Worm (Caenorhabditis elegans) whole organism, mixed stage, embryonic: ENCODE data around the gene sru-12.
"Not testable (repeated sequence)": the region's sequence is repeated elsewhere in the genome, so short reads cannot be mapped to it uniquely, and the experiment has no call there.

Experiments
- M03D4.4 ChIP-seq: sonication (generic microtip); optimal IDR thresholded peaks from 2 replicates; lab custom pipeline; 2017; ENCODE audit warnings: mild to moderate bottlenecking, missing genetic modification characterization, missing compliant biosample characterization
- blmp-1 ChIP-seq: fragments of 150-350 bp; optimal IDR thresholded peaks from 2 replicates; lab custom pipeline; 2014; ENCODE audit warnings: missing biosample characterization, missing genetic modification characterization
- ceh-39 ChIP-seq: fragments of 150-350 bp; optimal IDR thresholded peaks from 2 replicates; lab custom pipeline; 2014; ENCODE audit warnings: missing biosample characterization, missing genetic modification characterization
- ceh-43 ChIP-seq: fragments of 200-800 bp; sonication (Bioruptor generic); optimal IDR thresholded peaks from 2 replicates; lab custom pipeline; 2018; ENCODE audit warnings: mild to moderate bottlenecking, missing genetic modification characterization, moderate library complexity, missing compliant biosample characterization
- ceh-83 ChIP-seq: fragments of 200-800 bp; sonication (Bioruptor generic); optimal IDR thresholded peaks from 2 replicates; lab custom pipeline; 2018; ENCODE audit warnings: mild to moderate bottlenecking, missing genetic modification characterization, missing compliant biosample characterization
- cnd-1 ChIP-seq: fragments of 200-800 bp; sonication (Bioruptor generic); optimal IDR thresholded peaks from 2 replicates; lab custom pipeline; 2018; ENCODE audit warnings: mild to moderate bottlenecking, missing genetic modification characterization, missing compliant biosample characterization
- drap-1 ChIP-seq: fragments of 200-800 bp; sonication (Bioruptor generic); optimal IDR thresholded peaks from 3 replicates; lab custom pipeline; 2018; ENCODE audit warnings: mild to moderate bottlenecking, missing genetic modification characterization, missing compliant biosample characterization
- flh-1 ChIP-seq: fragments of 200-800 bp; sonication (Bioruptor generic); optimal IDR thresholded peaks from 2 replicates; lab custom pipeline; 2018; ENCODE audit warnings: mild to moderate bottlenecking, missing genetic modification characterization, moderate library complexity, missing compliant biosample characterization
- ham-2 ChIP-seq: fragments of 200-800 bp; sonication (Bioruptor generic); optimal IDR thresholded peaks from 2 replicates; lab custom pipeline; 2018; ENCODE audit warnings: mild to moderate bottlenecking, missing genetic modification characterization, missing compliant biosample characterization
- lin-13 ChIP-seq: fragments of 150-350 bp; optimal IDR thresholded peaks from 2 replicates; lab custom pipeline; 2014; ENCODE audit warnings: missing biosample characterization, missing genetic modification characterization
- lsy-2 ChIP-seq: fragments of 150-350 bp; optimal IDR thresholded peaks from 2 replicates; lab custom pipeline; 2014; ENCODE audit warnings: missing biosample characterization, missing genetic modification characterization
- mab-5 ChIP-seq: fragments of 150-350 bp; optimal IDR thresholded peaks from 2 replicates; lab custom pipeline; 2014; ENCODE audit warnings: missing biosample characterization, missing genetic modification characterization
- mep-1 ChIP-seq: fragments of 150-350 bp; optimal IDR thresholded peaks from 2 replicates; lab custom pipeline; 2017; ENCODE audit warnings: missing biosample characterization, missing genetic modification reagents, missing genetic modification characterization, inconsistent platforms
- mls-2 ChIP-seq: sonication (generic microtip); optimal IDR thresholded peaks from 2 replicates; lab custom pipeline; 2016; ENCODE audit warnings: mild to moderate bottlenecking, missing genetic modification characterization, moderate library complexity, missing compliant biosample characterization
- nhr-12 ChIP-seq: fragments of 150-350 bp; optimal IDR thresholded peaks from 2 replicates; lab custom pipeline; 2014; ENCODE audit warnings: missing biosample characterization, missing genetic modification characterization
- nhr-2 ChIP-seq: fragments of 150-350 bp; optimal IDR thresholded peaks from 2 replicates; lab custom pipeline; 2014; ENCODE audit warnings: missing biosample characterization, missing genetic modification characterization
- nhr-28 ChIP-seq: fragments of 150-350 bp; optimal IDR thresholded peaks from 2 replicates; lab custom pipeline; 2014; ENCODE audit warnings: missing biosample characterization, missing genetic modification characterization
- nhr-76 ChIP-seq: sonication (generic microtip); optimal IDR thresholded peaks from 2 replicates; lab custom pipeline; 2017; ENCODE audit warnings: missing biosample characterization, missing genetic modification characterization
- pha-4 ChIP-seq: fragments of 150-350 bp; optimal IDR thresholded peaks from 2 replicates; lab custom pipeline; 2018; ENCODE audit warnings: missing biosample characterization, missing genetic modification reagents, missing genetic modification characterization
- sem-2 ChIP-seq: fragments of 200-800 bp; sonication (Bioruptor generic); optimal IDR thresholded peaks from 2 replicates; lab custom pipeline; 2018; ENCODE audit warnings: mild to moderate bottlenecking, missing genetic modification characterization, missing compliant biosample characterization
- snpc-4 ChIP-seq: fragments of 150-350 bp; optimal IDR thresholded peaks from 2 replicates; lab custom pipeline; 2014; ENCODE audit warnings: missing biosample characterization, missing genetic modification characterization
- sptf-1 ChIP-seq: sonication (generic microtip); optimal IDR thresholded peaks from 2 replicates; lab custom pipeline; 2017; ENCODE audit warnings: mild to moderate bottlenecking, missing genetic modification characterization, moderate library complexity, missing compliant biosample characterization
- tbx-8 ChIP-seq: fragments of 200-800 bp; sonication (Bioruptor generic); optimal IDR thresholded peaks from 2 replicates; lab custom pipeline; 2018; ENCODE audit warnings: mild to moderate bottlenecking, missing genetic modification characterization, moderate library complexity, missing compliant biosample characterization
- unc-120 ChIP-seq: sonication (generic microtip); optimal IDR thresholded peaks from 2 replicates; lab custom pipeline; 2017; ENCODE audit warnings: missing genetic modification characterization, missing compliant biosample characterization; ENCODE audit not compliant: poor library complexity, severe bottlenecking
- unc-39 ChIP-seq: fragments of 150-350 bp; optimal IDR thresholded peaks from 2 replicates; lab custom pipeline; 2014; ENCODE audit warnings: missing biosample characterization, missing genetic modification characterization
- unc-62 ChIP-seq: fragments of 150-350 bp; optimal IDR thresholded peaks from 2 replicates; lab custom pipeline; 2014; ENCODE audit warnings: missing biosample characterization, missing genetic modification reagents, missing genetic modification characterization
- zip-8 ChIP-seq: fragments of 150-350 bp; optimal IDR thresholded peaks from 2 replicates; lab custom pipeline; 2014; ENCODE audit warnings: missing biosample characterization, missing genetic modification characterization

Gene sru-12

DNA sequence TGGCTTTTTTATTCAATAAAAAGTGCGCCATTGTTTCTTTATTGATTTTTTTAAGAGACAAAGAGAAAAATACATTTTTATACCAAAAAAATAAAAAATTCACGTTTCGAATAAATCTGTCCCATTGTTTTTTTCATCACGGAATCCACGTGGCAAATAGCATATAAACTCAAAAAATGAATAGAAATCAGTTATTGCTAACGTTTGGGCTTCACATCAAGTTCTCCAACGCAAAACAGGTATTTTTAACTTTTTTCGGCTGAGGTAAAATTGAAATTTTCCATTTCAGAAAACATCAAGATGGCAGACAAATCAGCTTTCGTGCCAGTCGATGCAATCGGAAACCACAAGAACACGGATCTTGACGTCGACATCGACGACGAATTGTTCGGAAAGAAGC is 10.3 kb downstream of the sru-12 start, which contains the start of gene Y45F10B.3:
TSS of gene Y45F10B.3 (plus strand) at position 301 of the 400 bp plus-strand sequence.
- TF ChIP-seq lin-13 (tag; lab: Kevin White, UChicago): no peak
- TF ChIP-seq nhr-12 (tag; lab: Kevin White, UChicago): no peak
- TF ChIP-seq ceh-39 (tag; lab: Kevin White, UChicago): no peak
- no peak for TF ChIP-seq zip-8 (tag; lab: Kevin White, UChicago)
- no peak for TF ChIP-seq mls-2 (tag; lab: Kevin White, UChicago)
- TF ChIP-seq sem-2 (GFP tag; lab: Kevin White, UChicago): no peak

DNA sequence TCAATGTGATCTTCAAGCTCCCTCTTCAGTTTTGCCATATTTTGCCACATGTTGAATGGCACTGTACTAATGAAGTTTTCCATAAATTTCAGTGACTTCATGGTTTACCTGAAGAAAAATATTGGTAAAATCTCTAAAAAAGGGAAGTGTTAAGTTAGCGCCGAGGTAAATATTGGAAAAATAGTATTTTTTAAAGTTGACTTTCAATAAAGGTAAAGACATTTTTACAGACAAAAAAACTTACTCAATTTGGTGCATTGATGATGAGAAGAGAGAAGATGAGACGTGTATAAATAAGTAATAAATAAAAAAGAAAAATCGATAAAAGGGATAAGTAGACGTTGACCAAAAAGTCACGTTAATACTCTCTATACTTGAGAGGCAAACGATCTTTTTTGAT is 14.8 kb downstream of the sru-12 start, which contains the start of gene Y45F10B.9:
TSS of gene Y45F10B.9 (minus strand) at position 101 of the 400 bp plus-strand sequence.
- not testable (repeated sequence) for TF ChIP-seq mls-2 (tag; lab: Kevin White, UChicago); snpc-4 (tag; lab: Kevin White, UChicago); sptf-1
- TF ChIP-seq, all 35 proteins: peak for 0; not testable (repeated sequence) for 35

- TF ChIP-seq flh-1 (GFP tag; lab: Kevin White, UChicago) (no peak), mab-5 (no peak), unc-62 (GFP tag; lab: Kevin White, UChicago) (no peak), lsy-2 (tag; lab: Kevin White, UChicago) (no peak), ham-2 (GFP tag; lab: Kevin White, UChicago) (no peak), nhr-76 (no peak), pha-4 (no peak), unc-39 (tag; lab: Kevin White, UChicago) (no peak), drap-1 (GFP tag; lab: Kevin White, UChicago) (no peak), nhr-2 (no peak), tbx-8 (GFP tag; lab: Kevin White, UChicago) (no peak), snpc-4 (tag; lab: Kevin White, UChicago) (no peak), ceh-83 (GFP tag; lab: Kevin White, UChicago) (no peak), mep-1 (tag; lab: Kevin White, UChicago) (no peak), cnd-1 (tag; lab: Kevin White, UChicago) (no peak), ceh-39 (tag; lab: Kevin White, UChicago) (no peak), blmp-1 (tag; lab: Kevin White, UChicago) (no peak)
Observed at ce11 chrIV:13600643-13601042, 17.6 kb downstream of the sru-12 start.

- no peak for TF ChIP-seq ceh-43 (GFP tag; lab: Kevin White, UChicago)
- no peak for TF ChIP-seq nhr-12 (tag; lab: Kevin White, UChicago)
- no peak for TF ChIP-seq cnd-1 (tag; lab: Kevin White, UChicago)
- no peak for TF ChIP-seq flh-1 (GFP tag; lab: Kevin White, UChicago)
- TF ChIP-seq unc-120 (tag; lab: Kevin White, UChicago): no peak
- no peak for TF ChIP-seq snpc-4 (tag; lab: Kevin White, UChicago)
- no peak for TF ChIP-seq drap-1 (GFP tag; lab: Kevin White, UChicago)
- TF ChIP-seq unc-39 (tag; lab: Kevin White, UChicago): no peak
- TF ChIP-seq ham-2 (GFP tag; lab: Kevin White, UChicago): no peak
- TF ChIP-seq nhr-28 (tag; lab: Kevin White, UChicago): no peak
- no peak for TF ChIP-seq blmp-1 (tag; lab: Kevin White, UChicago)
- no peak for TF ChIP-seq nhr-76
- TF ChIP-seq ceh-83 (GFP tag; lab: Kevin White, UChicago): no peak
Observed at ce11 chrIV:13601428-13601827, 18.4 kb downstream of the sru-12 start.

ce11 chrIV:13601973-13602669 is 19.1 kb downstream of the sru-12 start, which contains the start of gene Y45F10B.59:
Y45F10B.59 (plus strand) TSS chrIV:13602619.
- TF ChIP-seq drap-1 (GFP tag; lab: Kevin White, UChicago): no peak
- no peak for TF ChIP-seq nhr-76
- TF ChIP-seq ham-2 (GFP tag; lab: Kevin White, UChicago): no peak
- TF ChIP-seq snpc-4 (tag; lab: Kevin White, UChicago): no peak
- TF ChIP-seq mep-1 (tag; lab: Kevin White, UChicago): no peak
- no peak for TF ChIP-seq lsy-2 (tag; lab: Kevin White, UChicago)
- no peak for TF ChIP-seq zip-8 (tag; lab: Kevin White, UChicago)
- TF ChIP-seq sptf-1: no peak

DNA sequence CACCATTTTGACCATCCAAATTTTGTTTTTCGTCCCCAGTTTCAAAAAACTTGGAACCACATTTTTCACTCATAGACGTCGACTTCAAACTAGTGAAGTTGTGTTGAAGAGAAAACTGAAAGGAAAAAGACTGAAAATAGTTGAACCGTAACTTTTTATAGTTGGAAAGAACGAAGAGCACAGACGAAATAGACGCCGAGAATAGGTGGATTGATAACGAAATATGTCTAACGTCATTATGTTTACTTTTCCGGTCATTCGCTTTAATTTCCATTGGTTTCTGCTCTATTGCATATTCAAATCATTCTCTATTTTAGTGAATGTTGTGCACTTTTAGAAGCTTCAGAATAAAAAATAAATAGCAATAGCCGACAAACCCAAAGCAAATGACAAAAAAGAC is 26.7 kb downstream of the sru-12 start, which contains the start of gene C08F11.13:
TSS of gene C08F11.13 (minus strand) at position 138 of the 400 bp plus-strand sequence.
- TF ChIP-seq mep-1 (tag; lab: Kevin White, UChicago) (no peak), M03D4.4 (tag; lab: Kevin White, UChicago) (no peak), nhr-76 (no peak)
- TF ChIP-seq, all 35 proteins: peak for 0
